Fruit fly (Drosophila melanogaster) whole organism, embryonic: Measurements from ENCODE around the gene Sulf1.

ENCODE experiments used
- B-H2 ChIP-seq: fragments of 200-800 bp; sonication (Bioruptor generic); optimal IDR thresholded peaks from 2 replicates; lab custom pipeline; 2018; ENCODE audit warnings: missing biosample characterization, mild to moderate bottlenecking, missing genetic modification characterization
- CG11247 ChIP-seq: fragments of 200-800 bp; sonication (Bioruptor generic); IDR thresholded peaks from 2 replicates; pipeline ENCODE4 v1.3.6; 2022; ENCODE audit warnings: missing biosample characterization, missing genetic modification characterization
- CG14667 ChIP-seq: fragments of 200-800 bp; sonication (Bioruptor generic); IDR thresholded peaks from 2 replicates; pipeline ENCODE4 v1.3.6; 2022; ENCODE audit warnings: missing biosample characterization, missing genetic modification characterization
- CG14710 ChIP-seq: fragments of 200-800 bp; sonication (Bioruptor generic); optimal IDR thresholded peaks from 3 replicates; lab custom pipeline; 2019; ENCODE audit warnings: missing biosample characterization, mild to moderate bottlenecking, missing genetic modification characterization, moderate library complexity
- CG1792 ChIP-seq: fragments of 200-800 bp; sonication (Bioruptor generic); optimal IDR thresholded peaks from 2 replicates; lab custom pipeline; 2016; ENCODE audit warnings: missing biosample characterization, missing genetic modification characterization
- CG1832 ChIP-seq: fragments of 200-800 bp; sonication (Bioruptor generic); optimal IDR thresholded peaks from 2 replicates; lab custom pipeline; 2017; ENCODE audit warnings: missing biosample characterization, mild to moderate bottlenecking, missing genetic modification characterization, inconsistent platforms
- CG2116 ChIP-seq: fragments of 200-800 bp; sonication (Bioruptor generic); optimal IDR thresholded peaks from 3 replicates; lab custom pipeline; 2018; ENCODE audit warnings: missing biosample characterization, mild to moderate bottlenecking, missing genetic modification characterization
- CG2202 ChIP-seq: fragments of 200-800 bp; sonication (Bioruptor generic); optimal IDR thresholded peaks from 2 replicates; lab custom pipeline; 2018; ENCODE audit warnings: missing biosample characterization, mild to moderate bottlenecking, missing genetic modification characterization
- CG3281 ChIP-seq: fragments of 200-800 bp; sonication (Bioruptor generic); optimal IDR thresholded peaks from 3 replicates; lab custom pipeline; 2017; ENCODE audit warnings: missing biosample characterization, mild to moderate bottlenecking, missing genetic modification characterization
- CG34376 ChIP-seq: fragments of 200-800 bp; sonication (Bioruptor generic); optimal IDR thresholded peaks from 2 replicates; lab custom pipeline; 2018; ENCODE audit warnings: missing biosample characterization, mild to moderate bottlenecking, missing genetic modification characterization
- CG3847 ChIP-seq: fragments of 200-800 bp; sonication (Bioruptor generic); IDR thresholded peaks from 2 replicates; pipeline ENCODE4 v1.3.6; 2022; ENCODE audit warnings: missing biosample characterization, missing genetic modification characterization
- CG4328 ChIP-seq: fragments of 200-800 bp; sonication (Bioruptor generic); optimal IDR thresholded peaks from 3 replicates; lab custom pipeline; 2017; ENCODE audit warnings: missing biosample characterization, missing genetic modification reagents, missing genetic modification characterization
- CG7556 ChIP-seq: fragments of 200-800 bp; sonication (Bioruptor generic); optimal IDR thresholded peaks from 2 replicates; lab custom pipeline; 2017; ENCODE audit warnings: missing biosample characterization, mild to moderate bottlenecking, missing genetic modification characterization
- CG8765 ChIP-seq: fragments of 200-800 bp; sonication (Bioruptor generic); IDR thresholded peaks from 2 replicates; pipeline ENCODE4 v1.3.6; 2022; ENCODE audit warnings: missing biosample characterization, missing genetic modification characterization
- CG9215 ChIP-seq: fragments of 200-800 bp; sonication (Bioruptor generic); IDR thresholded peaks from 2 replicates; pipeline ENCODE4 v1.3.6; 2022; ENCODE audit warnings: missing biosample characterization, missing genetic modification characterization
- Camta ChIP-seq: fragments of 200-800 bp; sonication (Bioruptor generic); optimal IDR thresholded peaks from 2 replicates; lab custom pipeline; 2016; ENCODE audit warnings: missing biosample characterization, missing genetic modification characterization
- Dad ChIP-seq: fragments of 200-800 bp; sonication (Bioruptor generic); optimal IDR thresholded peaks from 3 replicates; lab custom pipeline; 2016; ENCODE audit warnings: missing biosample characterization, missing genetic modification characterization
- Dp ChIP-seq: fragments of 200-800 bp; sonication (Bioruptor generic); optimal IDR thresholded peaks from 2 replicates; lab custom pipeline; 2018; ENCODE audit warnings: missing biosample characterization, mild to moderate bottlenecking, missing genetic modification characterization, moderate library complexity
- Dref ChIP-seq: fragments of 200-800 bp; sonication (Bioruptor generic); IDR thresholded peaks from 2 replicates; pipeline ENCODE4 v1.3.6; 2022; ENCODE audit warnings: missing biosample characterization, missing genetic modification characterization
- HHEX ChIP-seq: fragments of 200-800 bp; sonication (Bioruptor generic); optimal IDR thresholded peaks from 3 replicates; lab custom pipeline; 2017; ENCODE audit warnings: missing biosample characterization, mild to moderate bottlenecking, missing genetic modification characterization, missing genetic modification reagents
- HLH3B ChIP-seq: fragments of 200-800 bp; sonication (Bioruptor generic); IDR thresholded peaks from 2 replicates; pipeline ENCODE4 v1.3.6; 2022; ENCODE audit warnings: missing biosample characterization, missing genetic modification characterization
- Hey ChIP-seq: fragments of 200-800 bp; sonication (Bioruptor generic); optimal IDR thresholded peaks from 3 replicates; lab custom pipeline; 2018; ENCODE audit warnings: missing biosample characterization, mild to moderate bottlenecking, missing genetic modification characterization
- Mad ChIP-seq: fragments of 200-800 bp; sonication (Bioruptor generic); optimal IDR thresholded peaks from 2 replicates; lab custom pipeline; 2016; ENCODE audit warnings: missing biosample characterization, missing genetic modification characterization
- Neu2 ChIP-seq: fragments of 200-800 bp; sonication (Bioruptor generic); optimal IDR thresholded peaks from 3 replicates; lab custom pipeline; 2016; ENCODE audit warnings: missing biosample characterization, missing genetic modification characterization, borderline replicate concordance
- Nf-YC ChIP-seq: fragments of 200-800 bp; optimal IDR thresholded peaks from 3 replicates; lab custom pipeline; 2019; ENCODE audit warnings: missing biosample characterization, mild to moderate bottlenecking, missing genetic modification characterization, moderate library complexity
- Oaz ChIP-seq: fragments of 200-800 bp; sonication (Bioruptor generic); IDR thresholded peaks from 2 replicates; pipeline ENCODE4 v1.3.6; 2022; ENCODE audit warnings: missing biosample characterization, missing genetic modification characterization
- Poxn ChIP-seq: fragments of 200-800 bp; sonication (Bioruptor generic); IDR thresholded peaks from 2 replicates; pipeline ENCODE4 v1.3.6; 2022; ENCODE audit warnings: missing biosample characterization, missing genetic modification characterization
- Six4 ChIP-seq: fragments of 200-800 bp; sonication (Bioruptor generic); optimal IDR thresholded peaks from 2 replicates; lab custom pipeline; 2016; ENCODE audit warnings: missing biosample characterization, missing genetic modification characterization
- bigmax ChIP-seq: fragments of 200-800 bp; sonication (Bioruptor generic); optimal IDR thresholded peaks from 2 replicates; lab custom pipeline; 2018; ENCODE audit warnings: missing biosample characterization, mild to moderate bottlenecking, missing genetic modification characterization
- ci ChIP-seq: fragments of 200-800 bp; sonication (Bioruptor generic); IDR thresholded peaks from 3 replicates; pipeline ENCODE4 v1.3.6; 2022; ENCODE audit warnings: missing biosample characterization, missing genetic modification characterization
- dimm ChIP-seq: fragments of 200-800 bp; sonication (Bioruptor generic); IDR thresholded peaks from 2 replicates; pipeline ENCODE4 v1.3.6; 2022; ENCODE audit warnings: missing biosample characterization, missing genetic modification characterization
- emc ChIP-seq: fragments of 200-800 bp; sonication (Bioruptor generic); optimal IDR thresholded peaks from 2 replicates; lab custom pipeline; 2016; ENCODE audit warnings: missing biosample characterization, missing genetic modification characterization
- fd3F ChIP-seq: fragments of 200-800 bp; sonication (Bioruptor generic); optimal IDR thresholded peaks from 2 replicates; lab custom pipeline; 2018; ENCODE audit warnings: missing biosample characterization, mild to moderate bottlenecking, missing genetic modification characterization, moderate library complexity
- gem ChIP-seq: fragments of 200-800 bp; sonication (Bioruptor generic); optimal IDR thresholded peaks from 2 replicates; lab custom pipeline; 2019; ENCODE audit warnings: missing biosample characterization, mild to moderate bottlenecking, missing genetic modification characterization, moderate library complexity
- her ChIP-seq: fragments of 200-800 bp; sonication (Bioruptor generic); optimal IDR thresholded peaks from 2 replicates; lab custom pipeline; 2016; ENCODE audit warnings: missing biosample characterization, missing genetic modification characterization
- ken ChIP-seq: fragments of 200-800 bp; sonication (Bioruptor generic); IDR thresholded peaks from 3 replicates; pipeline ENCODE4 v1.3.6; 2022; ENCODE audit warnings: missing biosample characterization, missing genetic modification characterization
- lab ChIP-seq: fragments of 200-800 bp; sonication (Bioruptor generic); optimal IDR thresholded peaks from 3 replicates; lab custom pipeline; 2017; ENCODE audit warnings: missing biosample characterization, missing genetic modification characterization, mild to moderate bottlenecking, moderate library complexity, missing genetic modification reagents
- lbe ChIP-seq: fragments of 200-800 bp; sonication (Bioruptor generic); optimal IDR thresholded peaks from 2 replicates; lab custom pipeline; 2016; ENCODE audit warnings: missing biosample characterization, mild to moderate bottlenecking, missing genetic modification characterization
- otp ChIP-seq: fragments of 200-800 bp; sonication (Bioruptor generic); IDR thresholded peaks from 3 replicates; pipeline ENCODE4, ENCODE4 v1.3.6; 2022; ENCODE audit warnings: missing biosample characterization, missing genetic modification characterization
- pfk ChIP-seq: fragments of 200-800 bp; sonication (Bioruptor generic); optimal IDR thresholded peaks from 2 replicates; lab custom pipeline; 2018; ENCODE audit warnings: missing biosample characterization, mild to moderate bottlenecking, missing genetic modification characterization, moderate library complexity
- sim ChIP-seq: fragments of 200-800 bp; sonication (Bioruptor generic); IDR thresholded peaks from 2 replicates; pipeline ENCODE4 v1.3.6; 2022; ENCODE audit warnings: missing biosample characterization, missing genetic modification characterization
- sima ChIP-seq: fragments of 200-800 bp; sonication (Bioruptor generic); optimal IDR thresholded peaks from 2 replicates; lab custom pipeline; 2016; ENCODE audit warnings: missing biosample characterization, missing genetic modification characterization
- sug ChIP-seq: fragments of 200-800 bp; optimal IDR thresholded peaks from 2 replicates; lab custom pipeline; 2019; ENCODE audit warnings: missing biosample characterization, mild to moderate bottlenecking, missing genetic modification characterization, moderate library complexity
- toy ChIP-seq: fragments of 200-800 bp; sonication (Bioruptor generic); IDR thresholded peaks from 2 replicates; pipeline ENCODE4 v1.3.6; 2022; ENCODE audit warnings: missing biosample characterization, missing genetic modification characterization
- ttk ChIP-seq: fragments of 200-800 bp; sonication (Bioruptor generic); IDR thresholded peaks from 2 replicates; pipeline ENCODE4 v2.1.2; 2022; ENCODE audit warnings: missing biosample characterization, missing genetic modification characterization
- usp ChIP-seq: fragments of >200 bp; optimal IDR thresholded peaks from 2 replicates; lab custom pipeline; 2017; ENCODE audit warnings: missing biosample characterization, missing genetic modification characterization
- vnd ChIP-seq: fragments of 200-800 bp; sonication (Bioruptor generic); IDR thresholded peaks from 3 replicates; pipeline ENCODE4 v1.3.6; 2022; ENCODE audit warnings: missing biosample characterization, missing genetic modification characterization; ENCODE audit not compliant: partially characterized antibody
- zen ChIP-seq: fragments of 200-800 bp; sonication (Bioruptor generic); optimal IDR thresholded peaks from 3 replicates; lab custom pipeline; 2018; ENCODE audit warnings: missing biosample characterization, mild to moderate bottlenecking, missing genetic modification characterization, moderate library complexity
- zf30C ChIP-seq: fragments of 200-800 bp; sonication (Bioruptor generic); optimal IDR thresholded peaks from 3 replicates; lab custom pipeline; 2018; ENCODE audit warnings: missing biosample characterization, mild to moderate bottlenecking, missing genetic modification characterization
- zfh1 ChIP-seq: fragments of 200-800 bp; sonication (Bioruptor generic); IDR thresholded peaks from 3 replicates; pipeline ENCODE4 v1.3.6; 2022; ENCODE audit warnings: missing biosample characterization, missing genetic modification characterization

Gene Sulf1

DNA sequence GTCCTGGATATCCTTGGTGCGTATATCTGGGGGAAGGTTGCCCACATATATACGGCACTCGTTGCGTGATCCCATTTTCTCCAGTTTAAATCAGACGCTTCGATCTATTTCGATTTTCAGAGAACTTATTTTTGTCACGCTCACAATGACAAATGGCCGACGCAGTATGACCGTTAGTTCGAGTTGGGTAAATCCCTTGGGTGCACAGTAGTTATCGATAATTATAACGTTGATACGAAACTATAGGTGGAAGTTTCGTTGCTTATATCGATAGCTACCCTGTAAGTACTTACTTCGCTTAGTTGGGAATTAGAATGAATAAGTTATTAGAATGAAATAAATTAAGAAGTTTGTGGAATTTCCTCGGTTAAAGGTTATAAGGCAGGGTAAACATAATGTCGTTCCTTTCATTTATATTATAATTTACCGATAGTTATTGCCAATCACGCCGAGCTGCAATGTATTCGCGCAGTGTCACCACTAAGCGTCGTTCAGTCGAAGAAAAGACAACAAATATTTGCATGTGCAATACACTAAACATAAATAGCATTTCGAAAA is 2.5 kb upstream of the Sulf1 start, which contains the start of the genes SF2 and pad (continued):
- TF ChIP-seq ttk (GFP tag; lab: Robert Waterston, UW) = no peak; the same call in 1 of the 2 replicates
- no peak; the same call in 2 of the 3 replicates for TF ChIP-seq ci
- peak; percentile 88 for TF ChIP-seq sug
- TF ChIP-seq sim = 0 out of 2 replicates have a peak, but pooled peaks have one; percentile 50
- peak; percentile 95 for TF ChIP-seq CG2116 (GFP tag; lab: Kevin White, UChicago)
- TF ChIP-seq CG34376 (GFP tag; lab: Kevin White, UChicago) = peak; percentile 78
- peak; percentile 89 for TF ChIP-seq CG14710
- TF ChIP-seq CG1792 (GFP tag; lab: Kevin White, UChicago) = peak; percentile 54
- TF ChIP-seq Hey (tag; lab: Kevin White, UChicago) = no peak
- TF ChIP-seq gem (tag; lab: Kevin White, UChicago) = peak; percentile 88
- TF ChIP-seq CG3281 (GFP tag; lab: Kevin White, UChicago) = peak; percentile 74
- peak; percentile 29 for TF ChIP-seq Dp (GFP tag; lab: Kevin White, UChicago)
- TF ChIP-seq CG2202 (tag; lab: Kevin White, UChicago) = peak; percentile 59
- no peak; the same call in 2 of the 3 replicates for TF ChIP-seq otp
- TF ChIP-seq CG1832 (GFP tag; lab: Kevin White, UChicago) = no peak
- TF ChIP-seq zf30C (GFP tag; lab: Kevin White, UChicago) = no peak
- peak; percentile 84 for TF ChIP-seq zen
- TF ChIP-seq zfh1 = peak; percentile 38; the same call in 1 of the 3 replicates
- no peak for TF ChIP-seq toy (GFP tag; lab: Robert Waterston, UW)
- peak; percentile 64 for TF ChIP-seq HHEX
- peak; percentile 79 for TF ChIP-seq Dref (GFP tag; lab: Robert Waterston, UW)
- peak; percentile 84 for TF ChIP-seq B-H2
- peak; percentile 66 for TF ChIP-seq Dad
- no peak; the same call in 1 of the 2 replicates for TF ChIP-seq Poxn (GFP tag; lab: Robert Waterston, UW)
- no peak for TF ChIP-seq her (GFP tag; lab: Kevin White, UChicago)
- TF ChIP-seq pfk = peak; percentile 21
- peak; percentile 91 for TF ChIP-seq Mad
- TF ChIP-seq Six4 (GFP tag; lab: Kevin White, UChicago) = peak; percentile 65
- TF ChIP-seq HLH3B (GFP tag; lab: Robert Waterston, UW) = peak; percentile 62
- TF ChIP-seq dimm = no peak
- peak; percentile 63 for TF ChIP-seq CG7556 (GFP tag; lab: Kevin White, UChicago)
- peak; percentile 97 for TF ChIP-seq vnd (GFP tag; lab: Robert Waterston, UW)
- TF ChIP-seq CG4328 (GFP tag; lab: Kevin White, UChicago) = peak; percentile 74
- peak; percentile 64; the same call in 1 of the 2 replicates for TF ChIP-seq CG11247 (GFP tag; lab: Robert Waterston, UW)
- TF ChIP-seq CG3847 = peak; percentile 84
- no peak for TF ChIP-seq Neu2
- peak; percentile 42 for TF ChIP-seq sima (GFP tag; lab: Kevin White, UChicago)
- peak; percentile 84 for TF ChIP-seq CG9215
- peak; percentile 55 for TF ChIP-seq Oaz
- TF ChIP-seq CG14667 (GFP tag; lab: Robert Waterston, UW) = no peak
- peak; percentile 49 for TF ChIP-seq emc (GFP tag; lab: Kevin White, UChicago)
- TF ChIP-seq fd3F = peak; percentile 65
- TF ChIP-seq bigmax = no peak
- peak; percentile 55; the same call in 1 of the 3 replicates for TF ChIP-seq ken
- peak; percentile 82 for TF ChIP-seq lbe (GFP tag; lab: Kevin White, UChicago)
- peak; percentile 79 for TF ChIP-seq lab
- peak; percentile 76 for TF ChIP-seq Camta (GFP tag; lab: Kevin White, UChicago)
- TF ChIP-seq Nf-YC (tag; lab: Kevin White, UChicago) = peak; percentile 80
- TF ChIP-seq CG8765 (GFP tag; lab: Robert Waterston, UW) = peak; percentile 45; the same call in 1 of the 2 replicates
- TF ChIP-seq usp (GFP tag; lab: Kevin White, UChicago) = no peak
